Worm (Caenorhabditis elegans): Measurements from ENCODE around the gene EEED8.2.
A peak's percentile ranks its signal among the peaks of the same experiment; 100 is the strongest.

Gene EEED8.2

ce11 chrII:5458683-5459410 is 42.3 kb downstream of the EEED8.2 start:
- TF ChIP-seq mxl-3 (GFP tag; optimal IDR thresholded peaks at IDR 0.05) (peak; percentile 25), nhr-28 (tag; optimal IDR thresholded peaks at IDR 0.05) (peak; percentile 27), ztf-11 (tag; optimal IDR thresholded peaks at IDR 0.05) (no peak)

DNA sequence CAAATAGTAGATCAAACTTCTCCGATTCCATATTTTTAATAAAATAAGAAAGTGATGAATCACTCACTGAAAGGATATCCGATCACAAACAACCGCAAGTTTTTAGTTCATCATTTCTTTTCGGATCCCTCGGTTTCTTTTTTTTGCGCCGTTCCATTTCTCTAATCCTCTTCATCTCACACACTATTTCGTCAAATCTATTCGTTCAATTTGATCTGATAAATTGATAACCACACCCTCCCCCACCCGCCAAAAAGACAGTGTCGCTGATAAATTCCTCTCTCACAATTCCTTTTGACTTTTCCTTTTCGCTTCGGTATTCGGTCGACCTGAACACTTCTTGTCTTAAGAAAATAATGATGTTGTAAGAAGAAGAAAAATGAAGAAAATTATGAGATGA is 43.0 kb downstream of the EEED8.2 start:
- TF ChIP-seq daf-12 (tag; optimal IDR thresholded peaks at IDR 0.05) (no peak), hlh-11 (tag; optimal IDR thresholded peaks at IDR 0.05) (peak; percentile 33), nhr-28 (tag; optimal IDR thresholded peaks at IDR 0.05) (peak; percentile 55)

- TF ChIP-seq aha-1 (tag) (peak; percentile 6), ceh-28 (tag; optimal IDR thresholded peaks at IDR 0.05) (no peak), pha-4 (GFP tag; IDR thresholded peaks at IDR 0.05) (no peak), pha-4 (tag; optimal IDR thresholded peaks at IDR 0.05) (peak; percentile 20), nhr-28 (tag; optimal IDR thresholded peaks at IDR 0.05) (peak; percentile 33), mes-2 (tag; optimal IDR thresholded peaks at IDR 0.05; ENCODE audit: poor library complexity, severe bottlenecking) (peak; percentile 45), zfp-2 (tag; optimal IDR thresholded peaks at IDR 0.05) (no peak), dve-1 (tag; optimal IDR thresholded peaks at IDR 0.05; ENCODE audit: insufficient read depth) (peak; percentile 38), hlh-11 (tag; optimal IDR thresholded peaks at IDR 0.05) (peak; percentile 64), hmg-1.1 (GFP tag; IDR thresholded peaks at IDR 0.05) (peak; percentile 30; the same call in 1 of the 2 replicates), daf-16 (GFP tag; optimal IDR thresholded peaks at IDR 0.05) (no peak), daf-16 (tag; optimal IDR thresholded peaks at IDR 0.05) (peak; percentile 58), mep-1 (tag; optimal IDR thresholded peaks at IDR 0.05) (peak; percentile 29), F10B5.3 (tag; optimal IDR thresholded peaks at IDR 0.05) (no peak), hlh-30 (tag; optimal IDR thresholded peaks at IDR 0.05; ENCODE audit: insufficient read depth) (peak; percentile 14), unc-62 (GFP tag; optimal IDR thresholded peaks at IDR 0.05 in 1 of 2) (peak in 1 of 2 experiments; percentile 75), unc-62 (tag; optimal IDR thresholded peaks at IDR 0.05) (no peak)
Measured at ce11 chrII:5460911-5461310, 44.4 kb downstream of the EEED8.2 start.

DNA sequence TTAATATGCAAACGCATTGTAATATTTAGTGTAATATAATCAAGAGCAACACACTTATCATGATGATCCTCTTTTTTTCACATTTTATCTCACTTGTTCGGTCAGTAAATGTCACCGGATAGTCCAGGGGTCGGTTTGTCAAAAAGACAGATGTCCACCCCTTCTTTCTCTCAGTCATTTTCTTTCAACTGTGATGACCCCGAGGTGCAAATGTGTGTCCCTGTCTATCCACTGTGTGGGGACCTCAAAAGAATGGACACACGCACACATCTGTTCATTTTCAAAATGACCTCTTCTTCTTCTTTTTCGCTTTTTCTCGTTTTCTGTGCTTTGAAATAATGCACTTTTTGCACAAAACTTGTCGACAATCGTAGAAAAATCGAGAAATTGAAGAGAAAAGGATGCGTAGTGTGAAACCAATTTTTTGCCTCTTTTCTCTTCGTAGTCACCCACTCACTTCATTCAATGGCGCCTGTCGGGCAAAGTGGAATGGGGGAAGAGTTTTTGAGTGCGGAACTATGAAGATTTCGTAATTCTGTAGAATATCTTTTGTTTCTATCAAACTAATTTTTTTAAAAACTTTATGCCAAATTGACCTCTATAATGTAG is 47.3 kb downstream of the EEED8.2 start:
- TF ChIP-seq hlh-30 (tag; optimal IDR thresholded peaks at IDR 0.05; ENCODE audit: insufficient read depth) (peak; percentile 10), hmg-1.1 (GFP tag; IDR thresholded peaks at IDR 0.05) (0 out of 2 replicates have a peak, but pooled peaks have one; percentile 32), nhr-28 (tag; optimal IDR thresholded peaks at IDR 0.05) (peak; percentile 48), lsy-2 (tag; optimal IDR thresholded peaks at IDR 0.05) (peak in 1 of 2 experiments; percentile 10), mep-1 (tag; optimal IDR thresholded peaks at IDR 0.05) (peak; percentile 13), nhr-77 (tag; optimal IDR thresholded peaks at IDR 0.05) (no peak), zip-2 (tag; optimal IDR thresholded peaks at IDR 0.05) (no peak), unc-62 (GFP tag; optimal IDR thresholded peaks at IDR 0.05 in 1 of 2) (peak in 1 of 2 experiments; percentile 56), unc-62 (tag; optimal IDR thresholded peaks at IDR 0.05) (no peak), nhr-11 (tag; optimal IDR thresholded peaks at IDR 0.05) (peak; percentile 21), T26A8.4 (GFP tag; IDR thresholded peaks at IDR 0.05) (no peak), hlh-11 (tag; optimal IDR thresholded peaks at IDR 0.05) (peak; percentile 40), lin-15B (tag; optimal IDR thresholded peaks at IDR 0.05) (no peak)

- TF ChIP-seq fkh-10 (GFP tag; optimal IDR thresholded peaks at IDR 0.05) = no peak
- TF ChIP-seq lin-38 (GFP tag; IDR thresholded peaks at IDR 0.05) = peak; percentile 33; the same call in 1 of the 2 replicates
- no peak for TF ChIP-seq ceh-20 (GFP tag; IDR thresholded peaks at IDR 0.05)
- TF ChIP-seq unc-62 (GFP tag; optimal IDR thresholded peaks at IDR 0.05 in 1 of 2) = peak in 1 of 2 experiments; percentile 29
- TF ChIP-seq unc-62 (tag; optimal IDR thresholded peaks at IDR 0.05) = no peak
- TF ChIP-seq daf-19 (GFP tag; conservative IDR thresholded peaks at IDR 0.05) = 0 out of 2 replicates have a peak, but pooled peaks have one; percentile 36
- 0 out of 2 replicates have a peak, but pooled peaks have one; percentile 32 for TF ChIP-seq php-3 (GFP tag; IDR thresholded peaks at IDR 0.05)
- no peak for TF ChIP-seq hlh-30 (tag; optimal IDR thresholded peaks at IDR 0.05; ENCODE audit: insufficient read depth)
- no peak for TF ChIP-seq skn-1 (tag; optimal IDR thresholded peaks at IDR 0.05)
Measured at ce11 chrII:5465729-5466408, 49.4 kb downstream of the EEED8.2 start, which contains the start of gene clr-1. clr-1 (plus strand) TSS chrII:5466358.

All from whole organism, L4 larva.